Fruit fly (Drosophila melanogaster): ENCODE measurements around the gene CG5112.

CG5112 gene

dm6 chr3R:25490778-25491664 lies at the start of gene CG5112, which contains the start of gene Gnpat (continued):
- TF ChIP-seq CG6813 (GFP tag; optimal IDR thresholded peaks at IDR 0.05): peak; percentile 55
- peak; percentile 58 for TF ChIP-seq ttk (GFP tag; IDR thresholded peaks at IDR 0.05)
- TF ChIP-seq CG7357 (GFP tag; IDR thresholded peaks at IDR 0.05): 0 out of 3 replicates have a peak, but pooled peaks have one; percentile 5
- TF ChIP-seq CG10267 (tag; optimal IDR thresholded peaks at IDR 0.05): peak; percentile 58
- peak; percentile 1 for TF ChIP-seq fd3F (GFP tag; optimal IDR thresholded peaks at IDR 0.05)
- peak; percentile 52 for TF ChIP-seq CG11085 (GFP tag; IDR thresholded peaks at IDR 0.05)
- TF ChIP-seq shn (GFP tag; optimal IDR thresholded peaks at IDR 0.05): peak; percentile 60
- TF ChIP-seq pho (GFP tag; optimal IDR thresholded peaks at IDR 0.05): peak; percentile 66
- TF ChIP-seq HHEX (GFP tag; optimal IDR thresholded peaks at IDR 0.05): peak; percentile 36
- peak; percentile 78; the same call in 2 of the 3 replicates for TF ChIP-seq ase (GFP tag; IDR thresholded peaks at IDR 0.05)
- peak; percentile 94 to 97 for TF ChIP-seq crp (GFP tag; optimal IDR thresholded peaks at IDR 0.05)
- TF ChIP-seq CG10462 (GFP tag; optimal IDR thresholded peaks at IDR 0.05): no peak
- no peak for TF ChIP-seq Hr39 (optimal IDR thresholded peaks at IDR 0.05)
- peak; percentile 69 for TF ChIP-seq CG12391 (tag; optimal IDR thresholded peaks at IDR 0.05)
- TF ChIP-seq Poxn (GFP tag; IDR thresholded peaks at IDR 0.05): 0 out of 2 replicates have a peak, but pooled peaks have one; percentile 16
- TF ChIP-seq Fer1 (GFP tag; optimal IDR thresholded peaks at IDR 0.05): peak; percentile 28
- TF ChIP-seq Usf (GFP tag; optimal IDR thresholded peaks at IDR 0.05): no peak
- no peak for TF ChIP-seq cg (GFP tag; optimal IDR thresholded peaks at IDR 0.05)
- peak; percentile 41 for TF ChIP-seq gcm2 (GFP tag; optimal IDR thresholded peaks at IDR 0.05)
- no peak for TF ChIP-seq CG15011 (GFP tag; optimal IDR thresholded peaks at IDR 0.05)
- peak; percentile 25 for TF ChIP-seq CG6254 (GFP tag; optimal IDR thresholded peaks at IDR 0.05)
- TF ChIP-seq Tbp (GFP tag; optimal IDR thresholded peaks at IDR 0.05): no peak
- no peak for TF ChIP-seq CG1529 (GFP tag; optimal IDR thresholded peaks at IDR 0.05)
- TF ChIP-seq Hand (GFP tag; optimal IDR thresholded peaks at IDR 0.05): no peak
- no peak for TF ChIP-seq Max (GFP tag; optimal IDR thresholded peaks at IDR 0.05)
- TF ChIP-seq CG10654 (GFP tag; optimal IDR thresholded peaks at IDR 0.05): peak; percentile 11
- peak; percentile 55 for TF ChIP-seq Rx (GFP tag; IDR thresholded peaks at IDR 0.05)
- peak; percentile 1 for TF ChIP-seq CG9797 (GFP tag; optimal IDR thresholded peaks at IDR 0.05)
- peak; percentile 47 for TF ChIP-seq CG17829 (tag; optimal IDR thresholded peaks at IDR 0.05)
- no peak for TF ChIP-seq ap (GFP tag; IDR thresholded peaks at IDR 0.05)
- peak; percentile 73 for TF ChIP-seq CG7963 (GFP tag; IDR thresholded peaks at IDR 0.05; ENCODE audit: partially characterized antibody)
- peak; percentile 62 for TF ChIP-seq CG12299 (tag; optimal IDR thresholded peaks at IDR 0.05)
- TF ChIP-seq Atf6 (GFP tag; IDR thresholded peaks at IDR 0.05): peak; percentile 49; the same call in 1 of the 2 replicates
- TF ChIP-seq CG12071 (GFP tag; optimal IDR thresholded peaks at IDR 0.05): no peak
- peak; percentile 38; the same call in 1 of the 2 replicates for TF ChIP-seq CG4730 (GFP tag; IDR thresholded peaks at IDR 0.05)
- peak; percentile 45 for TF ChIP-seq CG18619 (GFP tag; optimal IDR thresholded peaks at IDR 0.05)
- peak in 1 of 2 experiments; percentile 7 for TF ChIP-seq chif (GFP tag; optimal IDR thresholded peaks at IDR 0.05)
- peak; percentile 73 for TF ChIP-seq CG10366 (GFP tag; IDR thresholded peaks at IDR 0.05)
- TF ChIP-seq CG9817 (tag; optimal IDR thresholded peaks at IDR 0.05): peak; percentile 73
- peak; percentile 16 for TF ChIP-seq CG6854 (GFP tag; optimal IDR thresholded peaks at IDR 0.05)
- TF ChIP-seq CG13123 (GFP tag; optimal IDR thresholded peaks at IDR 0.05): no peak
- TF ChIP-seq vnd (GFP tag; IDR thresholded peaks at IDR 0.05; ENCODE audit: partially characterized antibody): peak; percentile 46
- TF ChIP-seq Hmr (GFP tag; optimal IDR thresholded peaks at IDR 0.05): peak; percentile 62
- TF ChIP-seq ato (GFP tag; IDR thresholded peaks at IDR 0.05; ENCODE audit: partially characterized antibody): peak; percentile 76
- peak; percentile 6 for TF ChIP-seq abd-A (tag; optimal IDR thresholded peaks at IDR 0.05)
- TF ChIP-seq E2f2 (GFP tag; IDR thresholded peaks at IDR 0.05): peak; percentile 44
- TF ChIP-seq Dip2 (GFP tag; IDR thresholded peaks at IDR 0.05): no peak
- TF ChIP-seq dimm (GFP tag; IDR thresholded peaks at IDR 0.05): peak; percentile 33; the same call in 1 of the 2 replicates
